Fruit fly (Drosophila melanogaster): ENCODE measurements around the gene CG6321.

- TF ChIP-seq Xrp1 (GFP tag; IDR thresholded peaks at IDR 0.05): peak; percentile 47; the same call in 1 of the 2 replicates
- no peak for TF ChIP-seq klu (GFP tag; IDR thresholded peaks at IDR 0.05)
- no peak for TF ChIP-seq pho (GFP tag; optimal IDR thresholded peaks at IDR 0.05)
- no peak for TF ChIP-seq CG43689 (GFP tag; IDR thresholded peaks at IDR 0.05)
- no peak for TF ChIP-seq luna (GFP tag; optimal IDR thresholded peaks at IDR 0.05)
- TF ChIP-seq Dbx (GFP tag; IDR thresholded peaks at IDR 0.05): no peak
- TF ChIP-seq exex (tag; optimal IDR thresholded peaks at IDR 0.05): no peak
- TF ChIP-seq nmo (GFP tag; optimal IDR thresholded peaks at IDR 0.05): peak; percentile 10
These were observed 29.2 kb downstream of the CG6321 start for dm6 chr3L:11031784-11032183.

Data from whole organism, embryonic.